Fruit fly (Drosophila melanogaster) whole organism, embryonic: ENCODE data around the gene Piezo.
A peak's percentile ranks its signal among the peaks of the same experiment; 100 is the strongest.

Experiments
- Atf6 ChIP-seq: fragments of 200-800 bp; sonication (Bioruptor generic); IDR thresholded peaks from 2 replicates; pipeline ENCODE4 v1.3.6; 2022; ENCODE audit warnings: missing biosample characterization, missing genetic modification characterization
- Awh ChIP-seq: fragments of 200-800 bp; sonication (Bioruptor generic); IDR thresholded peaks from 2 replicates; pipeline ENCODE4, ENCODE4 v1.3.6; 2022; ENCODE audit warnings: missing biosample characterization, missing genetic modification characterization
- Blimp-1 ChIP-seq: fragments of 200-800 bp; sonication (Bioruptor generic); optimal IDR thresholded peaks from 3 replicates; lab custom pipeline; 2018; ENCODE audit warnings: missing biosample characterization, missing genetic modification characterization, mild to moderate bottlenecking, moderate library complexity, missing genetic modification reagents
- Bteb2 ChIP-seq: fragments of 200-800 bp; sonication (Bioruptor generic); optimal IDR thresholded peaks from 2 replicates; lab custom pipeline; 2016; ENCODE audit warnings: missing biosample characterization, missing genetic modification characterization
- CG10267 ChIP-seq: fragments of 200-800 bp; sonication (Bioruptor generic); optimal IDR thresholded peaks from 2 replicates; lab custom pipeline; 2018; ENCODE audit warnings: missing biosample characterization, mild to moderate bottlenecking, missing genetic modification characterization, moderate library complexity
- CG10321 ChIP-seq: fragments of 200-800 bp; sonication (Bioruptor generic); IDR thresholded peaks from 2 replicates; pipeline ENCODE4 v1.3.6; 2022; ENCODE audit warnings: missing biosample characterization, missing genetic modification characterization
- CG11093 ChIP-seq: fragments of 200-800 bp; sonication (Bioruptor generic); IDR thresholded peaks from 3 replicates; pipeline ENCODE4 v1.3.6; 2022; ENCODE audit warnings: missing biosample characterization, missing genetic modification characterization
- CG12071 ChIP-seq: fragments of 200-800 bp; sonication (Bioruptor generic); optimal IDR thresholded peaks from 3 replicates; lab custom pipeline; 2018; ENCODE audit warnings: missing biosample characterization, mild to moderate bottlenecking, missing genetic modification characterization
- CG14441 ChIP-seq: fragments of 200-800 bp; sonication (Bioruptor generic); IDR thresholded peaks from 2 replicates; pipeline ENCODE4 v1.3.6; 2022; ENCODE audit warnings: missing biosample characterization, missing genetic modification characterization
- CG17328 ChIP-seq: fragments of 200-800 bp; sonication (Bioruptor generic); IDR thresholded peaks from 2 replicates; pipeline ENCODE4 v1.3.6; 2022; ENCODE audit warnings: missing biosample characterization, missing genetic modification characterization
- CG17612 ChIP-seq: fragments of 200-800 bp; sonication (Bioruptor generic); IDR thresholded peaks from 2 replicates; pipeline ENCODE4 v1.3.6; 2022; ENCODE audit warnings: missing biosample characterization, missing genetic modification characterization
- CG2120 ChIP-seq: fragments of 200-800 bp; sonication (Bioruptor generic); optimal IDR thresholded peaks from 3 replicates; lab custom pipeline; 2016; ENCODE audit warnings: missing biosample characterization, missing genetic modification characterization
- CG2678 ChIP-seq: fragments of 200-800 bp; sonication (Bioruptor generic); optimal IDR thresholded peaks from 3 replicates; lab custom pipeline; 2019; ENCODE audit warnings: missing biosample characterization, mild to moderate bottlenecking, missing genetic modification characterization, moderate library complexity
- CG2712 ChIP-seq: fragments of 200-800 bp; optimal IDR thresholded peaks from 3 replicates; lab custom pipeline; 2019; ENCODE audit warnings: missing biosample characterization, mild to moderate bottlenecking, missing genetic modification characterization, moderate library complexity
- CG2889 ChIP-seq: fragments of 200-800 bp; sonication (Bioruptor generic); IDR thresholded peaks from 3 replicates; pipeline ENCODE4 v1.3.6; 2022; ENCODE audit warnings: missing biosample characterization, missing genetic modification characterization
- CG4424 ChIP-seq: fragments of 200-800 bp; sonication (Bioruptor generic); optimal IDR thresholded peaks from 3 replicates; lab custom pipeline; 2016; ENCODE audit warnings: missing biosample characterization, missing genetic modification characterization
- CG7271 ChIP-seq: fragments of 200-800 bp; sonication (Bioruptor generic); optimal IDR thresholded peaks from 2 replicates; lab custom pipeline; 2018; ENCODE audit warnings: missing biosample characterization, mild to moderate bottlenecking, missing genetic modification characterization, moderate library complexity
- CG7556 ChIP-seq: fragments of 200-800 bp; sonication (Bioruptor generic); optimal IDR thresholded peaks from 2 replicates; lab custom pipeline; 2017; ENCODE audit warnings: missing biosample characterization, mild to moderate bottlenecking, missing genetic modification characterization
- Camta ChIP-seq: fragments of 200-800 bp; sonication (Bioruptor generic); optimal IDR thresholded peaks from 2 replicates; lab custom pipeline; 2016; ENCODE audit warnings: missing biosample characterization, missing genetic modification characterization
- Dip3 ChIP-seq: fragments of 200-800 bp; sonication (Bioruptor generic); optimal IDR thresholded peaks from 3 replicates; lab custom pipeline; 2016; ENCODE audit warnings: missing biosample characterization, missing genetic modification characterization
- H15 ChIP-seq: fragments of 200-800 bp; sonication (Bioruptor generic); IDR thresholded peaks from 3 replicates; pipeline ENCODE4 v1.3.6; 2022; ENCODE audit warnings: missing biosample characterization, missing genetic modification characterization
- HLHmδ ChIP-seq: fragments of 200-800 bp; sonication (Bioruptor generic); optimal IDR thresholded peaks from 2 replicates; lab custom pipeline; 2018; ENCODE audit warnings: missing biosample characterization, mild to moderate bottlenecking, missing genetic modification characterization, moderate library complexity
- Kr ChIP-seq: fragments of 200-800 bp; sonication (Bioruptor generic); optimal IDR thresholded peaks from 2 replicates; lab custom pipeline; 2017; ENCODE audit warnings: missing biosample characterization, mild to moderate bottlenecking, missing genetic modification characterization
- NC2α ChIP-seq: fragments of 200-800 bp; sonication (Bioruptor generic); optimal IDR thresholded peaks from 2 replicates; lab custom pipeline; 2016; ENCODE audit warnings: missing biosample characterization, missing genetic modification characterization
- TFAM ChIP-seq: fragments of 200-800 bp; sonication (Bioruptor generic); optimal IDR thresholded peaks from 2 replicates; lab custom pipeline; 2017; ENCODE audit warnings: missing biosample characterization, missing genetic modification characterization, inconsistent platforms
- Taf1 ChIP-seq: fragments of 200-800 bp; sonication (Bioruptor generic); IDR thresholded peaks from 2 replicates; pipeline ENCODE4 v1.3.6; 2022; ENCODE audit warnings: missing biosample characterization, missing genetic modification characterization
- Trl ChIP-seq, 3 experiments: fragments of >200 bp in 2 of 3; fragments of 200-800 bp in 1 of 3; sonication (Bioruptor generic) in 1 of 3; optimal IDR thresholded peaks; 2 replicates in 1 of 3; 3 replicates in 2 of 3; lab custom pipeline; 2016 to 2017; ENCODE audit warnings: missing biosample characterization in 1 of 3, missing genetic modification characterization in 1 of 3
- ac ChIP-seq: fragments of 200-800 bp; sonication (Bioruptor generic); optimal IDR thresholded peaks from 3 replicates; lab custom pipeline; 2017; ENCODE audit warnings: missing biosample characterization, mild to moderate bottlenecking, missing genetic modification characterization
- bowl ChIP-seq: fragments of 200-800 bp; sonication (Bioruptor generic); IDR thresholded peaks from 2 replicates; pipeline ENCODE4 v1.3.6; 2022; ENCODE audit warnings: missing biosample characterization, missing genetic modification characterization
- chinmo ChIP-seq: fragments of 200-800 bp; sonication (Bioruptor generic); IDR thresholded peaks from 4 replicates; pipeline ENCODE4 v1.3.6; 2022; ENCODE audit warnings: missing biosample characterization, missing genetic modification characterization; ENCODE audit not compliant: partially characterized antibody
- crol ChIP-seq: fragments of 200-800 bp; sonication (Bioruptor generic); IDR thresholded peaks from 2 replicates; pipeline ENCODE4 v1.3.6; 2022; ENCODE audit warnings: missing biosample characterization, missing genetic modification characterization
- danr ChIP-seq: fragments of 200-800 bp; sonication (Bioruptor generic); IDR thresholded peaks from 2 replicates; pipeline ENCODE4 v1.3.6; 2022; ENCODE audit warnings: missing biosample characterization, missing genetic modification characterization
- ewg ChIP-seq: fragments of 200-800 bp; sonication (Bioruptor generic); optimal IDR thresholded peaks from 3 replicates; lab custom pipeline; 2017; ENCODE audit warnings: mild to moderate bottlenecking, missing biosample characterization, missing genetic modification reagents, missing genetic modification characterization
- exex ChIP-seq: fragments of 200-800 bp; sonication (Bioruptor generic); optimal IDR thresholded peaks from 4 replicates; lab custom pipeline; 2018; ENCODE audit warnings: missing biosample characterization, mild to moderate bottlenecking, missing genetic modification characterization, moderate library complexity
- gcm ChIP-seq: fragments of 200-800 bp; sonication (Bioruptor generic); optimal IDR thresholded peaks from 2 replicates; lab custom pipeline; 2019; ENCODE audit warnings: missing biosample characterization, mild to moderate bottlenecking, missing genetic modification characterization, moderate library complexity
- h ChIP-seq: fragments of >200 bp; optimal IDR thresholded peaks from 2 replicates; lab custom pipeline; 2017
- kni ChIP-seq: fragments of 200-800 bp; sonication (Bioruptor generic); optimal IDR thresholded peaks from 3 replicates; lab custom pipeline; 2017; ENCODE audit warnings: mild to moderate bottlenecking, missing biosample characterization, missing genetic modification reagents, missing genetic modification characterization
- lov ChIP-seq, 2 experiments: fragments of 200-800 bp in 1 of 2; fragments of >200 bp in 1 of 2; sonication (Bioruptor generic) in 1 of 2; IDR thresholded peaks in 1 of 2; optimal IDR thresholded peaks in 1 of 2; 2 replicates in 1 of 2; 3 replicates in 1 of 2; pipeline versions ENCODE4 v1.3.6 to Lab custom; 2017 to 2022; ENCODE audit warnings: missing biosample characterization in 1 of 2, missing genetic modification characterization in 1 of 2
- nom ChIP-seq: fragments of 200-800 bp; sonication (Bioruptor generic); optimal IDR thresholded peaks from 2 replicates; lab custom pipeline; 2017; ENCODE audit warnings: missing biosample characterization, missing genetic modification characterization, mild to moderate bottlenecking, moderate library complexity, missing genetic modification reagents
- pho ChIP-seq: fragments of 200-800 bp; sonication (Bioruptor generic); optimal IDR thresholded peaks from 2 replicates; lab custom pipeline; 2016; ENCODE audit warnings: missing biosample characterization, missing genetic modification characterization
- prd ChIP-seq, 3 experiments: fragments of >200 bp in 2 of 3; fragments of 200-800 bp in 1 of 3; sonication (Bioruptor generic) in 1 of 3; optimal IDR thresholded peaks in 2 of 3; IDR thresholded peaks in 1 of 3; 2 replicates in 2 of 3; 3 replicates in 1 of 3; pipeline versions ENCODE4 v1.3.6 to Lab custom; 2017 to 2022; ENCODE audit warnings: missing biosample characterization in 1 of 3, missing genetic modification characterization in 1 of 3
- repo ChIP-seq: fragments of 200-800 bp; sonication (Bioruptor generic); optimal IDR thresholded peaks from 2 replicates; lab custom pipeline; 2016; ENCODE audit warnings: missing biosample characterization, missing genetic modification characterization
- run ChIP-seq: fragments of 200-800 bp; sonication (Bioruptor generic); optimal IDR thresholded peaks from 3 replicates; lab custom pipeline; 2018; ENCODE audit warnings: missing biosample characterization, mild to moderate bottlenecking, missing genetic modification characterization
- salm ChIP-seq: fragments of 200-800 bp; sonication (Bioruptor generic); optimal IDR thresholded peaks from 2 replicates; lab custom pipeline; 2018; ENCODE audit warnings: missing biosample characterization, mild to moderate bottlenecking, missing genetic modification characterization
- sd ChIP-seq: fragments of 200-800 bp; sonication (Bioruptor generic); optimal IDR thresholded peaks from 3 replicates; lab custom pipeline; 2018; ENCODE audit warnings: missing biosample characterization, mild to moderate bottlenecking, missing genetic modification characterization, moderate library complexity
- shn ChIP-seq: fragments of 200-800 bp; sonication (Bioruptor generic); optimal IDR thresholded peaks from 3 replicates; lab custom pipeline; 2016; ENCODE audit warnings: missing biosample characterization, missing genetic modification characterization
- tll ChIP-seq, 2 experiments: fragments of 200-800 bp in 1 of 2; fragments of >200 bp in 1 of 2; sonication (Bioruptor generic) in 1 of 2; optimal IDR thresholded peaks; 2 replicates each; lab custom pipeline; 2017 to 2019; ENCODE audit warnings: missing biosample characterization in 2 of 2, missing genetic modification characterization in 2 of 2, mild to moderate bottlenecking in 1 of 2, moderate library complexity in 1 of 2
- trh ChIP-seq: fragments of 200-800 bp; sonication (Bioruptor generic); optimal IDR thresholded peaks from 2 replicates; lab custom pipeline; 2016; ENCODE audit warnings: missing biosample characterization, missing genetic modification characterization

The Piezo gene

DNA sequence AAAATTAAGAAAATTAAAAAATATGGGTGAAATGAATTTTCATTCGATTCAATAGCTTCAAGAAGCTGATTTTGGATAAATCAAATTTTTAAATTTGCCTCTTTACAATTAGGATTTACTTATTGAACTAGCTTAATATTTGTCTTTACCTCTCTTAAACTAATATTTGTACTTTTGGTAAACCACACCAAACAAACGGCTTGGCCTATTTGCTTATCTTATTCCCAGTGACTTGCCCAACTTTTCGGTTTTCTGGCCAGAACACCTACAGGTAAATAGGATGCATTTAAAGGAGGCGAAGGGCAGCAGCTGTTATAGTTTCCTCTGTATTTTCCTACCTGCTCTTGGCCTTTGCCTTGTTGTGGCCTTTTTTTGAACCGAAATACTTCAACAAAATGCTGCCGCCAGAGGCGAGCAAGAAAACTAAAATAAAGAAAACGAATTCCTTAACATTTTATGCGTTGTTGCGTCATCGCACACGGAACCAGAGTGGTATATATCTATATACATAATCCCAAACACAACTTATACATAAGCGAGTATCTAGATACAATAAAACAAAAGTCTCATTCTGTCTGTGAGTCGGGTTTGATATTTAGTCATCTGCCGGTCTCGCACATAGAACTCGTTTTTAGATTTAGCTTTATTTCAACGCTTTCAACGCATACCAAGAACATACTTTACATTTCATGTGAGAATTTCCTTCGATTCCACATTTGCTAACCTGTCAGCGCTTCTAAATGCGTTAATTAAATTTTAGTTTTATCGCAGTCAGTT, 3.1 kb downstream of the Piezo start (continued):
- TF ChIP-seq Camta (GFP tag; lab: Kevin White, UChicago) = no peak
- TF ChIP-seq CG2712 = peak; percentile 16
- no peak for TF ChIP-seq danr (GFP tag; lab: Robert Waterston, UW)
- no peak for TF ChIP-seq Blimp-1 (GFP tag; lab: Kevin White, UChicago)
- no peak for TF ChIP-seq pho (GFP tag; lab: Kevin White, UChicago)
- no peak for TF ChIP-seq h (lab: Kevin White, UChicago)
- no peak for TF ChIP-seq NC2α (GFP tag; lab: Kevin White, UChicago)
- no peak for TF ChIP-seq Awh
- TF ChIP-seq ac (GFP tag; lab: Kevin White, UChicago) = peak; percentile 86
- no peak for TF ChIP-seq trh (GFP tag; lab: Kevin White, UChicago)
- no peak for TF ChIP-seq Bteb2 (GFP tag; lab: Kevin White, UChicago)
- peak; percentile 28 for TF ChIP-seq kni (GFP tag; lab: Kevin White, UChicago)
- TF ChIP-seq run (tag; lab: Kevin White, UChicago) = no peak
- no peak for TF ChIP-seq crol (GFP tag; lab: Robert Waterston, UW)
- TF ChIP-seq CG14441 = no peak
- TF ChIP-seq CG4424 (GFP tag; lab: Kevin White, UChicago) = no peak
- no peak for TF ChIP-seq repo (GFP tag; lab: Kevin White, UChicago)
- TF ChIP-seq Kr = peak; percentile 47
- TF ChIP-seq tll (GFP tag; optimal IDR thresholded peaks at IDR 0.05; lab: Kevin White, UChicago) = peak in 1 of 2 experiments; percentile 99
- TF ChIP-seq salm (tag; lab: Kevin White, UChicago) = no peak
- TF ChIP-seq Taf1 = no peak
- peak; percentile 32 for TF ChIP-seq exex (tag; lab: Kevin White, UChicago)
- TF ChIP-seq prd (optimal IDR thresholded peaks at IDR 0.05; lab: Kevin White, UChicago) = no peak
- no peak for TF ChIP-seq prd (GFP tag; IDR thresholded peaks at IDR 0.05; lab: Robert Waterston, UW)
- no peak for TF ChIP-seq H15 (GFP tag; lab: Robert Waterston, UW)
- peak; percentile 36 for TF ChIP-seq CG2678 (tag; lab: Kevin White, UChicago)
- no peak for TF ChIP-seq Dip3
- TF ChIP-seq CG17612 (GFP tag; lab: Robert Waterston, UW) = no peak
- TF ChIP-seq HLHmδ = no peak
- 0 out of 4 replicates have a peak, but pooled peaks have one; percentile 61 for TF ChIP-seq chinmo (GFP tag; lab: Robert Waterston, UW)
- no peak for TF ChIP-seq lov (optimal IDR thresholded peaks at IDR 0.05; lab: Kevin White, UChicago)
- TF ChIP-seq lov (GFP tag; IDR thresholded peaks at IDR 0.05; lab: Robert Waterston, UW) = no peak
- TF ChIP-seq CG11093 (GFP tag; lab: Robert Waterston, UW) = no peak
- TF ChIP-seq bowl (GFP tag; lab: Robert Waterston, UW) = no peak
- peak; percentile 92 for TF ChIP-seq sd (tag; lab: Kevin White, UChicago)
- TF ChIP-seq Atf6 (GFP tag; lab: Robert Waterston, UW) = no peak
- TF ChIP-seq shn (GFP tag; lab: Kevin White, UChicago) = no peak
- no peak for TF ChIP-seq gcm (GFP tag; lab: Kevin White, UChicago)
- TF ChIP-seq CG7556 (GFP tag; lab: Kevin White, UChicago) = no peak
- no peak for TF ChIP-seq nom (GFP tag; lab: Kevin White, UChicago)
- TF ChIP-seq CG2120 (GFP tag; lab: Kevin White, UChicago) = no peak
- no peak for TF ChIP-seq CG12071
- no peak for TF ChIP-seq CG17328 (GFP tag; lab: Robert Waterston, UW)
- no peak for TF ChIP-seq Trl (optimal IDR thresholded peaks at IDR 0.05; lab: Kevin White, UChicago)
- TF ChIP-seq Trl (GFP tag; optimal IDR thresholded peaks at IDR 0.05; lab: Kevin White, UChicago) = no peak
- TF ChIP-seq CG10267 = peak; percentile 35
- TF ChIP-seq CG2889 (GFP tag; lab: Robert Waterston, UW) = no peak
- TF ChIP-seq CG10321 = no peak
- TF ChIP-seq ewg (GFP tag; lab: Kevin White, UChicago) = no peak
- TF ChIP-seq CG7271 (tag; lab: Kevin White, UChicago) = peak; percentile 80
- TF ChIP-seq TFAM (GFP tag; lab: Kevin White, UChicago) = no peak
